Worm (Caenorhabditis elegans): Measurements from ENCODE around the gene frpr-14.
"Not testable (repeated sequence)": the region's sequence is repeated elsewhere in the genome, so short reads cannot be mapped to it uniquely, and the experiment has no call there.

Gene frpr-14

ce11 chrII:684811-685210 lies 34.1 kb downstream of the frpr-14 start, which contains the start of gene T02H6.5:
TSS of gene T02H6.5 (plus strand) at chrII:685111.
- TF ChIP-seq elt-4 (tag; optimal IDR thresholded peaks at IDR 0.05) (no peak), zip-5 (tag; optimal IDR thresholded peaks at IDR 0.05) (no peak)

DNA sequence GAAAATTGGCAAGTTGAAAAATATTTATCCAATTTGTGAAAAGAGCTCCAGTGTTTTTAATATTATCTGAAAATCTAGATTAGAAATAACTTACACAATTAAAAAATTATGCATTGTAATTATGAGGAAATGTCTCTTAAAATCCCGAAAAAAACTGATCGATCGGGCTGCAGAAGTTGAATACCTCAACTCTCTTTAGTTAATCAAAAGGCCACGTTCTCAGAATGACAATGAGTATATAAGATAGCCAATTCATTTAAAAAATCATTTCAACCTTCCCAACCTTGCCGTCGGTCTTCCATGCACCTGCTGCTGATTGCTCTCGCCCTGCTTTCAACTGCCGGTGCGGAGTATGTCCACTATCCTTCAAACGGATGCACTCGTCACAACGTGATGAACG lies 39.0 kb downstream of the frpr-14 start, which contains the start of gene T02H6.4:
TSS of gene T02H6.4 (plus strand) at position 301 of the 400 bp plus-strand sequence.
- TF ChIP-seq unc-55 (GFP tag; optimal IDR thresholded peaks at IDR 0.05) (no peak), pros-1 (tag; optimal IDR thresholded peaks at IDR 0.05) (no peak), odd-2 (tag; optimal IDR thresholded peaks at IDR 0.05) (no peak), hlh-13 (GFP tag; optimal IDR thresholded peaks at IDR 0.05) (no peak), K09A11.1 (tag; optimal IDR thresholded peaks at IDR 0.05; ENCODE audit: insufficient read depth) (no peak), ceh-30 (tag; optimal IDR thresholded peaks at IDR 0.05) (no peak), ceh-9 (tag; optimal IDR thresholded peaks at IDR 0.05) (no peak), fkh-6 (tag; optimal IDR thresholded peaks at IDR 0.05) (no peak), rnt-1 (tag; optimal IDR thresholded peaks at IDR 0.05) (no peak), hlh-30 (tag; optimal IDR thresholded peaks at IDR 0.05; ENCODE audit: insufficient read depth) (no peak), ama-1 (optimal IDR thresholded peaks at IDR 0.05) (no peak), npax-4 (tag; optimal IDR thresholded peaks at IDR 0.05) (no peak), ceh-34 (tag; optimal IDR thresholded peaks at IDR 0.05) (no peak), ref-2 (tag; optimal IDR thresholded peaks at IDR 0.05) (no peak), gmeb-2 (tag; optimal IDR thresholded peaks at IDR 0.05) (no peak), C38D4.7 (GFP tag; optimal IDR thresholded peaks at IDR 0.05) (no peak), K02D7.2 (tag; optimal IDR thresholded peaks at IDR 0.05) (no peak), elt-2 (tag; optimal IDR thresholded peaks at IDR 0.05) (no peak)

DNA sequence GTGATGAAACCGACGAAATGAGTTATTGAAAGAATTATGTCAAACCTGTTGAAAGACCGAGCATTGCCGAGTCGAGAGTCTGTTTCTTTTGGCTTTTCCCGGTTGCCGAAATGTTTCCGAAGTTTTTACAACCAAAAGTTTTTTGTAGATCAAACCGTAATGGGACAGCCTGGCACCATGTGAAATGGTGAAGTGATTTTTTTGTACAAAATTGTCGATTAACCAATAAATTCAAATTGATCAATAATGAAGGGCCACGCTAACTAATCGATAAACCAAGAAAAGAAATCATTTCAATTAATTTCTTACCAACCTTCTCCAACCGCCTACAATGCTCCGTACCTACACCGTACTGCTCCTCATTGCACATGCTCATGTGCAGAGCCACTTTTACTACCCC lies 40.8 kb downstream of the frpr-14 start, which contains the start of gene T02H6.3:
TSS of gene T02H6.3 (plus strand) at position 301 of the 400 bp plus-strand sequence.
- TF ChIP-seq hlh-15 (tag; optimal IDR thresholded peaks at IDR 0.05) (no peak), elt-2 (tag; optimal IDR thresholded peaks at IDR 0.05) (no peak), fkh-10 (GFP tag; optimal IDR thresholded peaks at IDR 0.05) (no peak), ahr-1 (tag; optimal IDR thresholded peaks at IDR 0.05) (no peak), ref-2 (tag; optimal IDR thresholded peaks at IDR 0.05) (no peak), odd-2 (tag; optimal IDR thresholded peaks at IDR 0.05) (no peak)

- 0 out of 2 replicates have a peak, but pooled peaks have one; percentile 8 for TF ChIP-seq unc-3 (GFP tag; conservative IDR thresholded peaks at IDR 0.05)
- not testable (repeated sequence) for TF ChIP-seq unc-3 (tag; optimal IDR thresholded peaks at IDR 0.05)
Observed at ce11 chrII:695079-695478, 44.3 kb downstream of the frpr-14 start.

ce11 chrII:701025-701370 lies 50.2 kb downstream of the frpr-14 start, which contains the start of gene T02H6.11:
TSS of gene T02H6.11 (minus strand) at chrII:701125.
- no peak for TF ChIP-seq F13H6.1 (tag; optimal IDR thresholded peaks at IDR 0.05)
- no peak for TF ChIP-seq ceh-18 (tag; optimal IDR thresholded peaks at IDR 0.05)
- no peak for TF ChIP-seq Y22D7AL.16 (tag; optimal IDR thresholded peaks at IDR 0.05)
- no peak for TF ChIP-seq pat-9 (tag; optimal IDR thresholded peaks at IDR 0.05)
- TF ChIP-seq pax-1 (tag; optimal IDR thresholded peaks at IDR 0.05) = no peak
- TF ChIP-seq tbx-7 (tag; optimal IDR thresholded peaks at IDR 0.05) = no peak
- no peak for TF ChIP-seq ceh-34 (tag; optimal IDR thresholded peaks at IDR 0.05)
- TF ChIP-seq pag-3 (tag; optimal IDR thresholded peaks at IDR 0.05; ENCODE audit: borderline replicate concordance) = no peak
- TF ChIP-seq ttx-3 (tag; optimal IDR thresholded peaks at IDR 0.05) = no peak
- no peak for TF ChIP-seq ama-1 (optimal IDR thresholded peaks at IDR 0.05)
- TF ChIP-seq ztf-16 (tag; optimal IDR thresholded peaks at IDR 0.05) = no peak
- TF ChIP-seq C38D4.7 (GFP tag; optimal IDR thresholded peaks at IDR 0.05) = no peak
- no peak for TF ChIP-seq zip-5 (tag; optimal IDR thresholded peaks at IDR 0.05)
- TF ChIP-seq ceh-6 (GFP tag; optimal IDR thresholded peaks at IDR 0.05) = no peak
- TF ChIP-seq sox-4 (tag; optimal IDR thresholded peaks at IDR 0.05) = no peak
- no peak for TF ChIP-seq fkh-6 (tag; optimal IDR thresholded peaks at IDR 0.05)
- no peak for TF ChIP-seq ceh-19 (GFP tag; optimal IDR thresholded peaks at IDR 0.05)
- no peak for TF ChIP-seq odd-2 (tag; optimal IDR thresholded peaks at IDR 0.05)
